Worm (Caenorhabditis elegans) whole organism, late embryonic: Measurements from ENCODE around the gene tpra-1.

ENCODE experiments used
- F13H6.1 ChIP-seq: sonication (generic microtip); optimal IDR thresholded peaks from 2 replicates; lab custom pipeline; 2016; ENCODE audit warnings: missing genetic modification characterization, missing compliant biosample characterization
- K02D7.2 ChIP-seq: sonication (generic microtip); optimal IDR thresholded peaks from 2 replicates; lab custom pipeline; 2017; ENCODE audit warnings: mild to moderate bottlenecking, missing genetic modification characterization, missing compliant biosample characterization
- T23F11.4 ChIP-seq: fragments of 200-800 bp; sonication (Bioruptor generic); optimal IDR thresholded peaks from 2 replicates; lab custom pipeline; 2018; ENCODE audit warnings: mild to moderate bottlenecking, missing genetic modification characterization, missing compliant biosample characterization
- Y22D7AL.16 ChIP-seq: sonication (generic microtip); optimal IDR thresholded peaks from 2 replicates; lab custom pipeline; 2016; ENCODE audit warnings: missing genetic modification characterization, missing compliant biosample characterization
- ahr-1 ChIP-seq: sonication (generic microtip); optimal IDR thresholded peaks from 2 replicates; lab custom pipeline; 2016; ENCODE audit warnings: missing genetic modification characterization, missing compliant biosample characterization
- ceh-18 ChIP-seq: sonication (generic microtip); optimal IDR thresholded peaks from 2 replicates; lab custom pipeline; 2016; ENCODE audit warnings: missing genetic modification characterization, missing compliant biosample characterization
- ceh-2 ChIP-seq: sonication (generic microtip); optimal IDR thresholded peaks from 2 replicates; lab custom pipeline; 2016; ENCODE audit warnings: missing genotype, missing genetic modification characterization, missing compliant biosample characterization
- ceh-22 ChIP-seq: sonication (generic microtip); optimal IDR thresholded peaks from 2 replicates; lab custom pipeline; 2017; ENCODE audit warnings: missing biosample characterization, missing genetic modification characterization
- ceh-24 ChIP-seq: sonication (generic microtip); optimal IDR thresholded peaks from 2 replicates; lab custom pipeline; 2016; ENCODE audit warnings: mild to moderate bottlenecking, missing genetic modification characterization, missing compliant biosample characterization
- ceh-31 ChIP-seq: sonication (generic microtip); optimal IDR thresholded peaks from 2 replicates; lab custom pipeline; 2016; ENCODE audit warnings: missing genetic modification characterization, missing compliant biosample characterization
- ceh-34 ChIP-seq: sonication (generic microtip); optimal IDR thresholded peaks from 2 replicates; lab custom pipeline; 2016; ENCODE audit warnings: mild to moderate bottlenecking, missing genetic modification characterization, missing compliant biosample characterization
- ceh-45 ChIP-seq: fragments of 200-800 bp; sonication (Bioruptor generic); IDR thresholded peaks from 2 replicates; pipeline ENCODE4 v1.3.6; 2022; ENCODE audit warnings: missing genetic modification reagents, missing genetic modification characterization, missing compliant biosample characterization
- ceh-6 ChIP-seq: fragments of 200-800 bp; sonication (Bioruptor generic); optimal IDR thresholded peaks from 2 replicates; lab custom pipeline; 2018; ENCODE audit warnings: mild to moderate bottlenecking, missing genetic modification characterization, missing compliant biosample characterization
- ceh-9 ChIP-seq: sonication (generic microtip); optimal IDR thresholded peaks from 2 replicates; lab custom pipeline; 2016; ENCODE audit warnings: mild to moderate bottlenecking, missing genetic modification characterization, inconsistent platforms, missing compliant biosample characterization
- che-1 ChIP-seq: sonication (generic microtip); optimal IDR thresholded peaks from 2 replicates; lab custom pipeline; 2016; ENCODE audit warnings: mild to moderate bottlenecking, missing genetic modification characterization, missing compliant biosample characterization
- dve-1 ChIP-seq: sonication (generic microtip); optimal IDR thresholded peaks from 2 replicates; lab custom pipeline; 2017; ENCODE audit warnings: antibody characterized with exemption, mild to moderate bottlenecking, missing genetic modification characterization, missing compliant biosample characterization
- elt-2 ChIP-seq: sonication (generic microtip); optimal IDR thresholded peaks from 2 replicates; lab custom pipeline; 2016; ENCODE audit warnings: missing genetic modification reagents, missing genetic modification characterization, missing compliant biosample characterization
- eyg-1 ChIP-seq: sonication (generic microtip); optimal IDR thresholded peaks from 2 replicates; lab custom pipeline; 2016; ENCODE audit warnings: missing genotype, missing genetic modification characterization, missing compliant biosample characterization
- fkh-10 ChIP-seq: fragments of 150-350 bp; optimal IDR thresholded peaks from 2 replicates; lab custom pipeline; 2014; ENCODE audit warnings: missing biosample characterization, missing genetic modification reagents, missing genetic modification characterization
- hlh-13 ChIP-seq: fragments of 200-800 bp; sonication (Bioruptor generic); optimal IDR thresholded peaks from 2 replicates; lab custom pipeline; 2018; ENCODE audit warnings: mild to moderate bottlenecking, missing genetic modification characterization, missing compliant biosample characterization
- hlh-15 ChIP-seq: sonication (generic microtip); optimal IDR thresholded peaks from 2 replicates; lab custom pipeline; 2016; ENCODE audit warnings: missing genetic modification characterization, missing compliant biosample characterization
- hlh-6 ChIP-seq: sonication (generic microtip); optimal IDR thresholded peaks from 2 replicates; lab custom pipeline; 2016; ENCODE audit warnings: missing genotype, missing genetic modification characterization, missing compliant biosample characterization
- hlh-8 ChIP-seq: sonication (generic microtip); optimal IDR thresholded peaks from 2 replicates; lab custom pipeline; 2016; ENCODE audit warnings: missing genotype, missing genetic modification characterization, missing compliant biosample characterization
- lin-11 ChIP-seq: fragments of 200-800 bp; sonication (Bioruptor generic); optimal IDR thresholded peaks from 2 replicates; lab custom pipeline; 2018; ENCODE audit warnings: mild to moderate bottlenecking, missing genetic modification characterization, missing compliant biosample characterization
- mec-3 ChIP-seq: sonication (generic microtip); optimal IDR thresholded peaks from 2 replicates; lab custom pipeline; 2016; ENCODE audit warnings: borderline replicate concordance, missing genetic modification characterization, missing compliant biosample characterization
- nhr-11 ChIP-seq: fragments of 150-350 bp; optimal IDR thresholded peaks from 2 replicates; lab custom pipeline; 2014; ENCODE audit warnings: missing biosample characterization, missing genetic modification characterization
- nhr-232 ChIP-seq: sonication (generic microtip); optimal IDR thresholded peaks from 2 replicates; lab custom pipeline; 2016; ENCODE audit warnings: missing genetic modification characterization, missing compliant biosample characterization
- odd-2 ChIP-seq: sonication (generic microtip); optimal IDR thresholded peaks from 2 replicates; lab custom pipeline; 2017; ENCODE audit warnings: antibody characterized with exemption, mild to moderate bottlenecking, missing genetic modification characterization, missing compliant biosample characterization
- pag-3 ChIP-seq: sonication (generic microtip); optimal IDR thresholded peaks from 2 replicates; lab custom pipeline; 2016; ENCODE audit warnings: missing compliant biosample characterization, missing genetic modification characterization, borderline replicate concordance
- pat-9 ChIP-seq: fragments of 200-800 bp; sonication (Bioruptor generic); optimal IDR thresholded peaks from 2 replicates; lab custom pipeline; 2018; ENCODE audit warnings: mild to moderate bottlenecking, missing genetic modification characterization, moderate library complexity, missing compliant biosample characterization
- pha-4 ChIP-seq: fragments of 150-350 bp; optimal IDR thresholded peaks from 2 replicates; lab custom pipeline; 2018; ENCODE audit warnings: missing biosample characterization, missing genetic modification reagents, missing genetic modification characterization
- pros-1 ChIP-seq: fragments of 150-350 bp; optimal IDR thresholded peaks from 2 replicates; lab custom pipeline; 2014; ENCODE audit warnings: missing biosample characterization, missing genetic modification reagents, missing genetic modification characterization
- rnt-1 ChIP-seq: sonication (generic microtip); optimal IDR thresholded peaks from 2 replicates; lab custom pipeline; 2016; ENCODE audit warnings: missing genetic modification characterization, missing compliant biosample characterization
- sdc-2 ChIP-seq: sonication (generic microtip); optimal IDR thresholded peaks from 2 replicates; lab custom pipeline; 2016; ENCODE audit warnings: missing genotype, missing genetic modification characterization, missing compliant biosample characterization
- syd-9 ChIP-seq: sonication (generic microtip); optimal IDR thresholded peaks from 2 replicates; lab custom pipeline; 2016; ENCODE audit warnings: mild to moderate bottlenecking, missing genetic modification characterization, moderate library complexity, missing compliant biosample characterization
- tbx-7 ChIP-seq: sonication (generic microtip); optimal IDR thresholded peaks from 2 replicates; lab custom pipeline; 2016; ENCODE audit warnings: missing genotype, missing genetic modification characterization, missing compliant biosample characterization
- unc-42 ChIP-seq: sonication (generic microtip); optimal IDR thresholded peaks from 2 replicates; lab custom pipeline; 2016; ENCODE audit warnings: missing genotype, missing genetic modification characterization, missing compliant biosample characterization
- unc-55 ChIP-seq: sonication (generic microtip); optimal IDR thresholded peaks from 2 replicates; lab custom pipeline; 2017; ENCODE audit warnings: missing biosample characterization, missing genetic modification reagents, missing genetic modification characterization
- ztf-16 ChIP-seq: sonication (generic microtip); optimal IDR thresholded peaks from 2 replicates; lab custom pipeline; 2017; ENCODE audit warnings: missing genetic modification characterization, missing compliant biosample characterization

The tpra-1 gene

DNA sequence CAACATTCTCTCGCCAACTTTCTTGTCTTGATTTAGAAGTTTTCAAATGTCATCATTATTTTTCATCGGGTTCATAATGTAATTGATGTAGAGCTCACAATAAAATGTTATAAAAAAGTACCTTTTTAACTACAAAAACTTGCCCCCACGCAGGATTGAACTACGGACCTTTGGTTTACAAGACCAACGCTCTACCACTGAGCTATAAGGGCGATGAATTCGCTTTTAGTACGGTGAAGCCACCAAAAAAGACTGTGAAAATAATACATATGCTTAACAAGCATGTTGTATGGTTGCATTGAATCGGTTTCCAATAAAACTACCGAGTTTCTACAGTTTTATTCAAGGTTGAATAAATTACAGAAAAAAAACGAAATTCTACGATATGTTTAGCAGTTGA is 44.4 kb downstream of the tpra-1 start:
- TF ChIP-seq lin-11 (tag; lab: Kevin White, UChicago) (no peak), fkh-10 (GFP tag; lab: Kevin White, UChicago) (no peak), ceh-22 (tag; lab: Kevin White, UChicago) (no peak), ceh-34 (tag; lab: Kevin White, UChicago) (no peak), che-1 (tag; lab: Kevin White, UChicago) (no peak), dve-1 (tag; lab: Kevin White, UChicago) (no peak), ceh-6 (GFP tag; lab: Kevin White, UChicago) (no peak)

DNA sequence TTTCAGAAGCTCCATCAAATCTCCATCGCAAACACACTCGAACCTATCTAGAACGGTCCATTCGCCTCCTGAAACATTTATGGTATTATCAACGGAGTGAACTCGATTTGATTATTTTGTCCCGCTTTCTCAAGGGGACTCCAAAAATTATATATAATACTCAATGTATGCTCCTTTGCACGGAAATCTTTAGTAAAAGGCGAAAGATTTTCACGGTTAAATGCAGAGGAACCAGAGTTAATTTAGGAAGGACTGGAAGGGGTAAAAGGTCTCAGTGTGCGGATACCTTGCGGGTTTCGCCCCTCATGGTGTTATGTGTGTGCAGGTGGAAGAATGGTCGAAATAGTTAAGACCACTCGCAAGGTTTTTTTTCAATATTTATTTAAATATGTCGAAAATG is 44.9 kb downstream of the tpra-1 start:
- TF ChIP-seq ceh-6 (GFP tag; lab: Kevin White, UChicago) (no peak), ceh-34 (tag; lab: Kevin White, UChicago) (no peak), unc-55 (no peak), ceh-24 (tag; lab: Kevin White, UChicago) (no peak), nhr-11 (tag; lab: Kevin White, UChicago) (no peak), ztf-16 (no peak), pag-3 (tag; lab: Kevin White, UChicago) (no peak), pha-4 (no peak), F13H6.1 (tag; lab: Kevin White, UChicago) (no peak), eyg-1 (tag; lab: Kevin White, UChicago) (no peak), pat-9 (tag; lab: Kevin White, UChicago) (no peak), hlh-15 (tag; lab: Kevin White, UChicago) (no peak), ceh-2 (tag; lab: Kevin White, UChicago) (no peak), odd-2 (no peak), hlh-8 (tag; lab: Kevin White, UChicago) (no peak), tbx-7 (tag; lab: Kevin White, UChicago) (no peak), ceh-31 (tag; lab: Kevin White, UChicago) (no peak), Y22D7AL.16 (tag; lab: Kevin White, UChicago) (no peak), ceh-45 (GFP tag; lab: Robert Waterston, UW) (no peak)

- no peak for TF ChIP-seq pros-1
- no peak for TF ChIP-seq ceh-9 (tag; lab: Kevin White, UChicago)
- TF ChIP-seq hlh-13: no peak
- no peak for TF ChIP-seq pat-9 (tag; lab: Kevin White, UChicago)
- TF ChIP-seq sdc-2 (tag; lab: Kevin White, UChicago): no peak
- TF ChIP-seq ceh-18 (tag; lab: Kevin White, UChicago): no peak
- no peak for TF ChIP-seq pha-4
- no peak for TF ChIP-seq ahr-1
- TF ChIP-seq mec-3 (tag; lab: Kevin White, UChicago): no peak
- no peak for TF ChIP-seq hlh-6 (tag; lab: Kevin White, UChicago)
- TF ChIP-seq nhr-232 (tag; lab: Kevin White, UChicago): no peak
- TF ChIP-seq ceh-22 (tag; lab: Kevin White, UChicago): no peak
- no peak for TF ChIP-seq unc-42
- TF ChIP-seq rnt-1 (tag; lab: Kevin White, UChicago): no peak
Observed at ce11 chrIV:9002636-9003035, 46.3 kb downstream of the tpra-1 start, which contains the start of gene C53D6.8. TSS of gene C53D6.8 (minus strand) at chrIV:9002736.

DNA sequence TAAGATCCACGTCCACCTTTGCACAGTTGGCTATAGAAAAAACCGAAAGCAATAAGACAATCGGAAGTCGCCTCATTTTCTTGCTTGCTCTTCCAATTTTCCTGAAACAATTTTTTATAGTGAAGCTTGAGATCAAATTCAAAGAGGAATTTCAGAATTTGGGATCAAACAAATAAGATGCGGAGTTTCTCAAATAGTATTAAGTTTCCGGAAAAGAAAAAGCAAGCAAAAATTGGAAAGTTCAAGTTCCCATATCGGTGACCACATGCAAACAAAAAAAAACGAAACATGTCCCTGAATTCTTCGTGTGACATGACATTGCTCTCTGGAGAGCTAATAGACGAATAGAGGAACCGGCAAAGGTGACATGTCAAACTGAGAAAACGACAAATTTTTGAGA is 49.0 kb downstream of the tpra-1 start, which contains the start of gene unc-129:
Gene unc-129, minus strand, starts transcription at position 101 of the 400 bp plus-strand sequence.
- TF ChIP-seq elt-2 (tag; lab: Kevin White, UChicago): no peak

DNA sequence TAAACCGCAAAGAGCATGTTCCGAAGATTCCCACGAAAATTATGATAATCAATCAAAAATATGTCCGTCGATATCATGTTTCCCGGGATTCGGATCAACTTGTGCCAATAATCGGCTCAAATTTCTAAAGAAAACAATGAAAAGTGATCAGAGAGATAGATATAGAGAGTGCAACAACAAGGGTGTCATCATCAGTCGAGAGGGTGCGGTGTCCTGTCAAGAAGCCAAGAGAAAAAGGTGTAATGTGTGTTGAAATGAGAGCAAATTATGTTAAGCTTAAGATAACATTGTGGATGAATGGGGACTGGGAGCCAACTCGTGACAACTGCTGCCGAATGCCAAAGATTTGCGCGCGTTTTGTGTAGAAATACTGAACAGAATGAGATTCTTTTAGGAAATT is 51.7 kb downstream of the tpra-1 start:
- TF ChIP-seq rnt-1 (tag; lab: Kevin White, UChicago) (peak; percentile 51), ceh-34 (tag; lab: Kevin White, UChicago) (peak; percentile 74), unc-55 (peak; percentile 69), K02D7.2 (no peak), ceh-45 (GFP tag; lab: Robert Waterston, UW) (no peak), syd-9 (tag; lab: Kevin White, UChicago) (no peak), T23F11.4 (GFP tag; lab: Kevin White, UChicago) (no peak)
- TF ChIP-seq, all 69 proteins: peak for 3
